Fruit fly (Drosophila melanogaster): Measurements from ENCODE around the gene Rh5.

Gene Rh5

DNA sequence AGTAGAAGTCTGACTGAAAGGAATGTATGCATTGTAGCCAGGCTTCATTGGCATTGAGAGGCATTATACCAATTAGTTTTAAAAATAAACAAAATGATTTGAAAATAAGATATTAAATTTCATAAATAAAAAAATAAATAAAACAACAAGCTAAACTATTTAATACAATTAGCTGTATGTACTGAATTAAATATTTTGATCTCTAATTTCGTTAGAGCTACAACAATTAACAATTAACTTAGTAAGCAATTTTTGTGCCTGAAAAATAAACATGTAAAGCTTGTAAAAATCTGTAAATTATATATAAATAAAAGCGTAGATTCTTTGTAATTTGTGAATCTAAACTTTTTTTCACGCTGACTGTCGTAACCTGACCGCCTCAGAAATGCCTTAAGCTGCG lies at the start of gene Rh5:
Gene Rh5 (plus strand): TSS at position 301 of the 400 bp plus-strand sequence.
- no peak for TF ChIP-seq Snoo (tag; optimal IDR thresholded peaks at IDR 0.05)
- TF ChIP-seq CG14655 (GFP tag; optimal IDR thresholded peaks at IDR 0.05), result no peak
- TF ChIP-seq rn (GFP tag; IDR thresholded peaks at IDR 0.05), result no peak
- no peak for TF ChIP-seq CG9948 (tag; optimal IDR thresholded peaks at IDR 0.05)
- TF ChIP-seq CG12605 (GFP tag; IDR thresholded peaks at IDR 0.05), result no peak
- no peak for TF ChIP-seq CG4496 (GFP tag; IDR thresholded peaks at IDR 0.05)
- TF ChIP-seq gl (tag; optimal IDR thresholded peaks at IDR 0.05), result no peak
- no peak for TF ChIP-seq CG34367 (tag; optimal IDR thresholded peaks at IDR 0.05)

DNA sequence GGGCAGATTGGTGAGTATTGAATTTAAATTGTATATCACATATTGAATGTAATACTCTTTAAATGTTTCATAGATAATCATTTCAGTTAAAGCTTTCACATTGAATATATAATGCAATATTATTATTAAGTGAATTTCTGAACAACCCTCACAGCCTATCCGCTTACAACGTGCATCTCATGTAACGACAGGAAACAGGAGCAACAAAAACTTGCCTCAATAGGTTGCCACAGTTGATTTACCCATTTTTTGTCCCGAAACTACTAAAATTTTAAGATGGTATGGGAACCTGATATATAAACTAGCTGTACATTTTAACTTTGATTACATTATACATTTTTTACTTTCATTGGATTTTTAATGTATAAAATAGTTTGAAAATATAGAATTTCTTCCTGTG lies 49.2 kb upstream of the Rh5 start:
- TF ChIP-seq CG12605 (GFP tag; IDR thresholded peaks at IDR 0.05), result no peak
- peak; percentile 32 for TF ChIP-seq CG14655 (GFP tag; optimal IDR thresholded peaks at IDR 0.05)
- TF ChIP-seq CG13204 (GFP tag; optimal IDR thresholded peaks at IDR 0.05), result no peak
- peak; percentile 18 for TF ChIP-seq CG8159 (tag; optimal IDR thresholded peaks at IDR 0.05)
- TF ChIP-seq CG9948 (tag; optimal IDR thresholded peaks at IDR 0.05), result no peak
- TF ChIP-seq CG10348 (GFP tag; IDR thresholded peaks at IDR 0.05), result no peak
- no peak for TF ChIP-seq fd96Ca (GFP tag; IDR thresholded peaks at IDR 0.05)
- TF ChIP-seq Pif1A (GFP tag; optimal IDR thresholded peaks at IDR 0.05), result peak; percentile 10

DNA sequence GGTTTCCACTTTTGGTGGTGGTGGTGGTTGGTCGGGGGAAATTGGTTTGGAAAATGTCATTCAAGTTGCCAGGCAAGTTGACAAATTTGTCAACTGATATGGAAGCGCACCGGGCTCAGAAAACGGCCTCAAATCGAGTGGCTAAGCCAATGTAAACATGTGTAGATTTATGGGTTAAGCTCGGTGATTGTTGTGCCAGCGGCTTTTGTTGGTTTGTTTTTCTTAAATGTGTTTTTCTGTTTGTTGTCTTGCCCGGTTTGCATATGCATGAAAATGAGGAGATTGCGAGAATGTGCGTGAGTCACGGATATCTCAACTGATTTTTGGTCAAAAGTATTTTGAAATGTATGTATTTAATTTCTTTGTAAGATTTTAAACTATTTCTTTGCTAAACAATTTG lies 47.0 kb upstream of the Rh5 start:
- no peak for TF ChIP-seq Ets98B (GFP tag; IDR thresholded peaks at IDR 0.05)
- TF ChIP-seq Pif1A (GFP tag; optimal IDR thresholded peaks at IDR 0.05), result no peak
- TF ChIP-seq CG8159 (tag; optimal IDR thresholded peaks at IDR 0.05), result no peak
- no peak for TF ChIP-seq D1 (tag; optimal IDR thresholded peaks at IDR 0.05)
- TF ChIP-seq CG8301 (tag; optimal IDR thresholded peaks at IDR 0.05), result no peak
- TF ChIP-seq CG4496 (GFP tag; IDR thresholded peaks at IDR 0.05), result no peak
- TF ChIP-seq gl (tag; optimal IDR thresholded peaks at IDR 0.05), result no peak

DNA sequence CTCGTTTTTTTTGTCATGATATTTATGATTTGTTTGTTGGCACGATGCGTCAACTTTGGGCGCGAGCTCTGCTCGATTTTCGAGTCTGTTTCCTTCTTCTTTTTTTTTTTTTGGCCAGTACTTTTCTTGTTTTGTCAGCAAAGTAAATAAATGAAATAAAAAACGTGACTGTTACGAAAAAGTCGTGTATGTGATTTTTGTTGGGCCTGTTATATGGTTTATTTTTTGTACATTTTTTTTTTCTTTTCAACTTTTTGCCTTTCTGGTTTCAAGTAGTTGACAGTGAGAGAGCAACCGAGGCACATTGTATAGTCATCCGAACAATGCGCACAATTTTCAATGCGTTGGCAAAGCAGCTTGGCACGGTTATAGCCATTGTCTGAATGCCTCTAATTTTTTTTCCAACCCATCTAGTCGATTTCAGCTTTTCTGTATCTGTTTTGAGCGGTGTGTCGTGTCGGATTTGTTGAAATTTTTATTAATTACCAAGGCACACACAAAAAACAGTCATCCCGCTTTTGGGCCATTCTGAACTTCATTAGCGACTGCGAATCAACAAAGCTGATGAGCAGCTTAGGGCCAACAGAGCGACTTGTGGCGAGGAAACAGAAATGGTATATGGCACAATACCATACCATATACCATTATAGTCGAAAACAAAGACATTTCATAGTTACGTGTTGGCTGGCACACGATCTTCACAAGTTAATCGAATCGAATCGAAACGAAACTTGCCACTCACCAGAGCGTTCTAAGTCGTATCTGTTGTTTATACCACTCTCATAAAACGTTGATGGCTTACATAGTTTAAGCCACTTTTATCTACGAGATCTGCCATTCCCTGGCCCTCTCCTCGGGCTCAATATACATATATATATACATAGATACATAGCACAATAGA lies 44.3 kb upstream of the Rh5 start:
- no peak for TF ChIP-seq CG4496 (GFP tag; IDR thresholded peaks at IDR 0.05)
- peak; percentile 21 for TF ChIP-seq Pif1A (GFP tag; optimal IDR thresholded peaks at IDR 0.05)

DNA sequence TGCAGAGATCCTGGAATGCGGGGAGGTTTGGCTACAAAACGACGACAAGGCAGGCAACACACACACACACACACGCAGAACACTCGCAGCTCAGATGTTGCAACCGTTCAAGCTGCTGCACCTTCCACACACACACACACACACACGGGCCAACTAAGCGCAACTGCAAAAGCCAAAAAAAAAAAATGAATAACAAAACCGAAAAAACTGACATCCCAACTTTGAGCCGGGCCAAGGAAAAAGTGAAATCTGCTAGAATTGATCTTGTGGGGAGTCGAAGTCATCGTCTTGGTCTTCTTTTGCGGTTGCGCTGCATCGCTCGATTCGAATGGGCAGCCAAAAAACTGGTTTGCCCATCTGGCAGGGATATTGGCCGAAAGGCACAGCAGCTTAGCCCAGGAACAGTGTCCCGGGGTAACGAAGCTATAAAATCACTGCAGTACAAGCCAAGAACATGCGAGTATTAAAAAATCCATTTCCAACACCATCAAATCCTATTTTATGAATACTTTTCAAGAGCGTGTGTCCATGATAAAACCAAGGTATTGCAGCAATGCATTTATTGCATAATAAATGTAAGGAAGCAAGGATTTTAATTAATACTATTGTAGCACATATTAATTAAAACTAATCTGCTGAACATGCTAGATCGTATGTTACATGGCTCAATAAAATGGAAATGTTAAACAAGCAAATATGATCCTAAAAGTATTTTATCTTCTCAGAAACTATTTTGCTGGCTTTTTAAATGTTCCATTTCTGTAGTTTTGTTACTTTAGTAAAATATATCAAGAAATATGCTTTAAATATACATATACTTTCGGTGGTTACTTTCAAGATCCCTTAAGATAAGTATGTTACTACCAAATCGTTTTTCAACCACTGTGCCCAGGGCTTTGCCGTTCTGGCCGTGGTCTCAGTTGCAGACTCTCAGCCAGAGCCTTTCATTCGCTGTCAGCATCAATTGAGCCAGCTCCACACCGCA lies 42.1 kb upstream of the Rh5 start:
- TF ChIP-seq CG9948 (tag; optimal IDR thresholded peaks at IDR 0.05) (peak; percentile 43), Snoo (tag; optimal IDR thresholded peaks at IDR 0.05) (peak; percentile 25), CG32121 (GFP tag; IDR thresholded peaks at IDR 0.05) (no peak), rn (GFP tag; IDR thresholded peaks at IDR 0.05) (no peak), CG14655 (GFP tag; optimal IDR thresholded peaks at IDR 0.05) (peak; percentile 53), Pif1B (GFP tag; optimal IDR thresholded peaks at IDR 0.05) (no peak), CG34367 (tag; optimal IDR thresholded peaks at IDR 0.05) (peak; percentile 8), CG17806 (tag; optimal IDR thresholded peaks at IDR 0.05) (peak; percentile 18), Pif1A (GFP tag; optimal IDR thresholded peaks at IDR 0.05) (no peak), CG8159 (tag; optimal IDR thresholded peaks at IDR 0.05) (peak; percentile 67), EcR (GFP tag; optimal IDR thresholded peaks at IDR 0.05) (peak; percentile 49), CG4496 (GFP tag; IDR thresholded peaks at IDR 0.05) (no peak), CG8301 (tag; optimal IDR thresholded peaks at IDR 0.05) (peak; percentile 22), fd96Ca (GFP tag; IDR thresholded peaks at IDR 0.05) (0 out of 3 replicates have a peak, but pooled peaks have one; percentile 28), CG15710 (tag; optimal IDR thresholded peaks at IDR 0.05) (peak; percentile 59), gl (tag; optimal IDR thresholded peaks at IDR 0.05) (peak; percentile 43), CG13204 (GFP tag; optimal IDR thresholded peaks at IDR 0.05) (no peak), D1 (tag; optimal IDR thresholded peaks at IDR 0.05) (no peak), Ets98B (GFP tag; IDR thresholded peaks at IDR 0.05) (no peak), CG12605 (GFP tag; IDR thresholded peaks at IDR 0.05) (no peak), CG10348 (GFP tag; IDR thresholded peaks at IDR 0.05) (no peak)

DNA sequence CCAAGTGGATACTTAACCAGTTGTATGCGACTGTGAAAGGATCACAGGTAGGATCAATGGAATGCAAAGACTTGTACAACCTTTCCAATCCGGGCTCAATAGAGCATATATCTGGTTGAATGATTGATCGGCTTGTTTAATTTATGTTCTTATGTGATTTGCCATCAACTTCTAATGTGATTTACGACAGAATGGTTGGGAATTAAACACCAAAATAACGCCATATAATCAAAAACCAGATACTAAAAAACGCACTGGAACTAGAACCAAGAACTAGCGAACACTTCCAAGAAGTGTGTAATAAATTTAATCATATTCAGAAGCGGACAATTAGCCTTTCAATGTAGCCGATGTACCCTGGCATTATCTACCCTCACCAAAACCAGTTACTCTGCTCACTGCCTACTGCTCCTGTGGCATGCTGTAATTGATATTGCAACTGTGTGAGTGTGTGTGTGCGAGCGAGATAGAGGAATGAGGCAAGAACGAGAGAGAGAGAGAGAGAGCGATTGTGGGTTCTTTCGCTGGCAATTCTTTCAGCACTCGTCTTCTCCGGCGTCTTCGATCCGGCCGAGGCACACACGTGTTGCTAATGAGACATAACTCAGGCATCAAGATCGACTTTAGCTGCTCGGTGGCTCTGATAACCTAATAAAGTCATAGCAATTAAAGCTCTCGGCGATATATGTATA lies 39.2 kb upstream of the Rh5 start:
- TF ChIP-seq Pif1A (GFP tag; optimal IDR thresholded peaks at IDR 0.05) (peak; percentile 34), Snoo (tag; optimal IDR thresholded peaks at IDR 0.05) (peak; percentile 14), CG8301 (tag; optimal IDR thresholded peaks at IDR 0.05) (peak; percentile 64), CG10348 (GFP tag; IDR thresholded peaks at IDR 0.05) (no peak), CG13204 (GFP tag; optimal IDR thresholded peaks at IDR 0.05) (peak; percentile 25), gl (tag; optimal IDR thresholded peaks at IDR 0.05) (no peak), CG17806 (tag; optimal IDR thresholded peaks at IDR 0.05) (peak; percentile 47), Ets98B (GFP tag; IDR thresholded peaks at IDR 0.05) (no peak), CG8159 (tag; optimal IDR thresholded peaks at IDR 0.05) (peak; percentile 67), Pif1B (GFP tag; optimal IDR thresholded peaks at IDR 0.05) (peak; percentile 39), CG12605 (GFP tag; IDR thresholded peaks at IDR 0.05) (no peak), CG34367 (tag; optimal IDR thresholded peaks at IDR 0.05) (peak; percentile 34), CG14655 (GFP tag; optimal IDR thresholded peaks at IDR 0.05) (peak; percentile 81), CG9948 (tag; optimal IDR thresholded peaks at IDR 0.05) (peak; percentile 58), CG15710 (tag; optimal IDR thresholded peaks at IDR 0.05) (peak; percentile 46), rn (GFP tag; IDR thresholded peaks at IDR 0.05) (no peak), D1 (tag; optimal IDR thresholded peaks at IDR 0.05) (no peak), CG32121 (GFP tag; IDR thresholded peaks at IDR 0.05) (0 out of 2 replicates have a peak, but pooled peaks have one; percentile 10), CG4496 (GFP tag; IDR thresholded peaks at IDR 0.05) (no peak), EcR (GFP tag; optimal IDR thresholded peaks at IDR 0.05) (peak; percentile 11), fd96Ca (GFP tag; IDR thresholded peaks at IDR 0.05) (0 out of 3 replicates have a peak, but pooled peaks have one; percentile 33)

All from whole organism, pupa.